Fruit fly (Drosophila melanogaster) whole organism, adult: ENCODE results near the gene CG14983.

Experiments
- CG11617 ChIP-seq: fragments of 200-800 bp; sonication (Bioruptor generic); optimal IDR thresholded peaks from 2 replicates; lab custom pipeline; 2017; ENCODE audit warnings: mild to moderate bottlenecking, missing biosample characterization, missing genetic modification reagents, missing genetic modification characterization
- CG12768 ChIP-seq: fragments of 200-800 bp; sonication (Bioruptor generic); optimal IDR thresholded peaks from 2 replicates; lab custom pipeline; 2017; ENCODE audit warnings: missing biosample characterization, missing genetic modification characterization, mild to moderate bottlenecking, moderate library complexity, missing genetic modification reagents
- CG14711 ChIP-seq: fragments of 200-800 bp; sonication (Bioruptor generic); optimal IDR thresholded peaks from 2 replicates; lab custom pipeline; 2018; ENCODE audit warnings: missing biosample characterization, mild to moderate bottlenecking, missing genetic modification characterization, moderate library complexity
- CG7045 ChIP-seq: fragments of 200-800 bp; sonication (Bioruptor generic); optimal IDR thresholded peaks from 2 replicates; lab custom pipeline; 2017; ENCODE audit warnings: missing biosample characterization, mild to moderate bottlenecking, missing genetic modification characterization
- CG7101 ChIP-seq: fragments of 200-800 bp; sonication (Bioruptor generic); optimal IDR thresholded peaks from 2 replicates; lab custom pipeline; 2018; ENCODE audit warnings: missing biosample characterization, mild to moderate bottlenecking, missing genetic modification characterization, moderate library complexity
- Mnt ChIP-seq: fragments of 200-800 bp; sonication (Bioruptor generic); optimal IDR thresholded peaks from 2 replicates; lab custom pipeline; 2016; ENCODE audit warnings: missing biosample characterization, mild to moderate bottlenecking, missing genetic modification characterization
- bab1 ChIP-seq: fragments of 200-800 bp; sonication (Bioruptor generic); optimal IDR thresholded peaks from 3 replicates; lab custom pipeline; 2019; ENCODE audit warnings: missing biosample characterization, mild to moderate bottlenecking, missing genetic modification characterization, moderate library complexity
- cic ChIP-seq: fragments of 200-800 bp; sonication (Bioruptor generic); optimal IDR thresholded peaks from 2 replicates; lab custom pipeline; 2017; ENCODE audit warnings: missing biosample characterization, mild to moderate bottlenecking, missing genetic modification characterization, moderate library complexity
- kay ChIP-seq: fragments of 200-800 bp; sonication (Bioruptor generic); peaks from one replicate; lab custom pipeline; 2016; ENCODE audit warnings: missing biosample characterization, missing genetic modification characterization, borderline replicate concordance
- ovo ChIP-seq: fragments of 200-800 bp; sonication (Bioruptor generic); optimal IDR thresholded peaks from 2 replicates; lab custom pipeline; 2016; ENCODE audit warnings: missing biosample characterization, missing genetic modification characterization
- pad ChIP-seq: fragments of 200-800 bp; sonication (Bioruptor generic); optimal IDR thresholded peaks from 3 replicates; lab custom pipeline; 2017; ENCODE audit warnings: missing biosample characterization, missing genetic modification characterization, mild to moderate bottlenecking, moderate library complexity, missing genetic modification reagents
- toe ChIP-seq: fragments of 200-800 bp; sonication (Bioruptor generic); optimal IDR thresholded peaks from 2 replicates; lab custom pipeline; 2016; ENCODE audit warnings: missing biosample characterization, missing genetic modification characterization

dm6 chr3L:3903301-3903700 is 45.8 kb downstream of the CG14983 start, which contains the start of gene Sc2:
- TF ChIP-seq CG7045 (GFP tag; lab: Kevin White, UChicago) (no peak), CG12768 (GFP tag; lab: Kevin White, UChicago) (no peak), bab1 (GFP tag; lab: Kevin White, UChicago) (peak; percentile 8), pad (GFP tag; lab: Kevin White, UChicago) (no peak), cic (GFP tag; lab: Kevin White, UChicago) (peak; percentile 12), kay (GFP tag; lab: Kevin White, UChicago) (no peak), CG14711 (tag; lab: Kevin White, UChicago) (no peak), CG7101 (tag; lab: Kevin White, UChicago) (no peak), CG11617 (GFP tag; lab: Kevin White, UChicago) (no peak), Mnt (no peak), toe (no peak), ovo (GFP tag; lab: Kevin White, UChicago) (no peak)
